Fruit fly (Drosophila melanogaster) Kc167 (cell line): ENCODE data around the gene CG14567.

Experiments used
- Myc ChIP-seq: fragments of >200 bp; optimal IDR thresholded peaks from 2 replicates; lab custom pipeline; 2017; ENCODE audit warnings: missing external identifiers
- Sin3A ChIP-seq: fragments of >200 bp; optimal IDR thresholded peaks from 2 replicates; lab custom pipeline; 2018; ENCODE audit warnings: missing external identifiers
- psq ChIP-seq: fragments of >200 bp; optimal IDR thresholded peaks from 2 replicates; lab custom pipeline; 2017; ENCODE audit warnings: missing external identifiers
- ttk ChIP-seq: sonication (Bioruptor generic); optimal IDR thresholded peaks from 2 replicates; lab custom pipeline; 2017; ENCODE audit warnings: missing external identifiers

DNA sequence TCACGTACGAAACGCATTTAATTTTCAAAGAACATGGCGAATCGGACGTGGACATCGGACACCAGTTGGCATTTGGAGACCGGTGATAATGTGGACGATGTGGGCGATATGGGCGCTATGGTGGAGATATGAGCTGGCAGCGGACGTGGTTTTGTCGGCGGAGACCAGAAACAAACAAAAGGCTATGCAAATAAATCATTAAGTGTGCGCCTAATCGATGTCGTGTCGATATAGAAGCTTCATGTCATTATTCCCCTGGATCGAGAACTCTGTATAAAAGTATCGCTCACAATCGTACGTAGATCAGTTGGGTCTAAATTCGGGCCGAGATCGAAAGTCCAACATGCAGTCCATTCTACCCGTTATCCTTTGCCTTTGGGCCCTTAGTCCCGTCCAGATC, 3.0 kb upstream of the CG14567 start, which contains the start of gene CG14572:
- TF ChIP-seq Sin3A (lab: Kevin White, UChicago) = no peak
- TF ChIP-seq ttk (lab: Kevin White, UChicago) = no peak
- no peak for TF ChIP-seq psq
- TF ChIP-seq Myc = no peak
